Worm (Caenorhabditis elegans): ENCODE data around the gene tag-10.

- TF ChIP-seq ztf-7 (tag; optimal IDR thresholded peaks at IDR 0.05) (no peak), ceh-44 (GFP tag; IDR thresholded peaks at IDR 0.05) (no peak), skn-1 (tag; optimal IDR thresholded peaks at IDR 0.05) (no peak), dmd-9 (GFP tag; IDR thresholded peaks at IDR 0.05) (no peak), snpc-1.2 (GFP tag; IDR thresholded peaks at IDR 0.05) (no peak), ceh-20 (GFP tag; IDR thresholded peaks at IDR 0.05) (no peak), lin-13 (GFP tag; optimal IDR thresholded peaks at IDR 0.05) (no peak), T26A8.4 (GFP tag; IDR thresholded peaks at IDR 0.05) (no peak), F49E8.2 (tag; optimal IDR thresholded peaks at IDR 0.05; ENCODE audit: borderline replicate concordance) (no peak), pqm-1 (tag; optimal IDR thresholded peaks at IDR 0.05) (no peak), nhr-25 (tag; optimal IDR thresholded peaks at IDR 0.05; ENCODE audit: borderline replicate concordance, insufficient read depth) (no peak), snpc-4 (tag; optimal IDR thresholded peaks at IDR 0.05) (no peak), aly-2 (tag; optimal IDR thresholded peaks at IDR 0.05) (no peak)
These were observed 42.8 kb downstream of the tag-10 start for ce11 chrII:13675212-13675611.

Data from whole organism, L4 larva.